Fruit fly (Drosophila melanogaster) whole organism, embryonic: ENCODE results near the gene barr.
A peak's percentile ranks its signal among the peaks of the same experiment; 100 is the strongest.

Source experiments
- CG10147 ChIP-seq: fragments of 200-800 bp; sonication (Bioruptor generic); optimal IDR thresholded peaks from 2 replicates; lab custom pipeline; 2019; ENCODE audit warnings: missing biosample characterization, mild to moderate bottlenecking, missing genetic modification characterization, moderate library complexity
- CG10209 ChIP-seq: fragments of 200-800 bp; sonication (Bioruptor generic); optimal IDR thresholded peaks from 3 replicates; lab custom pipeline; 2017; ENCODE audit warnings: missing biosample characterization, mild to moderate bottlenecking, missing genetic modification characterization, missing genetic modification reagents
- CG10267 ChIP-seq: fragments of 200-800 bp; sonication (Bioruptor generic); optimal IDR thresholded peaks from 2 replicates; lab custom pipeline; 2018; ENCODE audit warnings: missing biosample characterization, mild to moderate bottlenecking, missing genetic modification characterization, moderate library complexity
- CG10462 ChIP-seq: fragments of 200-800 bp; sonication (Bioruptor generic); optimal IDR thresholded peaks from 2 replicates; lab custom pipeline; 2016; ENCODE audit warnings: missing biosample characterization, missing genetic modification characterization
- CG15011 ChIP-seq: fragments of 200-800 bp; sonication (Bioruptor generic); optimal IDR thresholded peaks from 3 replicates; lab custom pipeline; 2018; ENCODE audit warnings: missing biosample characterization, mild to moderate bottlenecking, missing genetic modification characterization
- CG15479 ChIP-seq: fragments of 200-800 bp; sonication (Bioruptor generic); optimal IDR thresholded peaks from 3 replicates; lab custom pipeline; 2019; ENCODE audit warnings: missing biosample characterization, mild to moderate bottlenecking, missing genetic modification characterization, moderate library complexity
- CG1602 ChIP-seq: fragments of 200-800 bp; sonication (Bioruptor generic); optimal IDR thresholded peaks from 3 replicates; lab custom pipeline; 2016; ENCODE audit warnings: missing biosample characterization, missing genetic modification characterization
- CG16815 ChIP-seq: fragments of 200-800 bp; sonication (Bioruptor generic); optimal IDR thresholded peaks from 3 replicates; lab custom pipeline; 2017; ENCODE audit warnings: missing biosample characterization, mild to moderate bottlenecking, missing genetic modification characterization
- CG17385 ChIP-seq: fragments of 200-800 bp; sonication (Bioruptor generic); optimal IDR thresholded peaks from 3 replicates; lab custom pipeline; 2018; ENCODE audit warnings: missing biosample characterization, mild to moderate bottlenecking, missing genetic modification characterization
- CG1792 ChIP-seq: fragments of 200-800 bp; sonication (Bioruptor generic); optimal IDR thresholded peaks from 2 replicates; lab custom pipeline; 2016; ENCODE audit warnings: missing biosample characterization, missing genetic modification characterization
- CG18011 ChIP-seq: fragments of 200-800 bp; sonication (Bioruptor generic); optimal IDR thresholded peaks from 2 replicates; lab custom pipeline; 2017; ENCODE audit warnings: missing biosample characterization, missing genetic modification characterization, mild to moderate bottlenecking, moderate library complexity, missing genotype
- CG1832 ChIP-seq: fragments of 200-800 bp; sonication (Bioruptor generic); optimal IDR thresholded peaks from 2 replicates; lab custom pipeline; 2017; ENCODE audit warnings: missing biosample characterization, mild to moderate bottlenecking, missing genetic modification characterization, inconsistent platforms
- CG18476 ChIP-seq: fragments of 200-800 bp; sonication (Bioruptor generic); optimal IDR thresholded peaks from 2 replicates; lab custom pipeline; 2016; ENCODE audit warnings: missing biosample characterization, mild to moderate bottlenecking, missing genetic modification characterization
- CG18599 ChIP-seq: fragments of 200-800 bp; sonication (Bioruptor generic); optimal IDR thresholded peaks from 3 replicates; lab custom pipeline; 2017; ENCODE audit warnings: missing biosample characterization, missing genetic modification characterization, mild to moderate bottlenecking, moderate library complexity, missing genetic modification reagents
- CG2202 ChIP-seq: fragments of 200-800 bp; sonication (Bioruptor generic); optimal IDR thresholded peaks from 2 replicates; lab custom pipeline; 2018; ENCODE audit warnings: missing biosample characterization, mild to moderate bottlenecking, missing genetic modification characterization
- CG34376 ChIP-seq: fragments of 200-800 bp; sonication (Bioruptor generic); optimal IDR thresholded peaks from 2 replicates; lab custom pipeline; 2018; ENCODE audit warnings: missing biosample characterization, mild to moderate bottlenecking, missing genetic modification characterization
- CG5953 ChIP-seq: fragments of 200-800 bp; sonication (Bioruptor generic); IDR thresholded peaks from 2 replicates; pipeline ENCODE4 v1.3.6; 2022; ENCODE audit warnings: missing biosample characterization, missing genetic modification characterization
- CG6175 ChIP-seq: fragments of 200-800 bp; sonication (Bioruptor generic); IDR thresholded peaks from 3 replicates; pipeline ENCODE4 v1.3.6; 2022; ENCODE audit warnings: missing biosample characterization, missing genetic modification characterization
- CG8281 ChIP-seq: fragments of 200-800 bp; sonication (Bioruptor generic); optimal IDR thresholded peaks from 2 replicates; lab custom pipeline; 2018; ENCODE audit warnings: missing biosample characterization, mild to moderate bottlenecking, missing genetic modification characterization, moderate library complexity
- CG9876 ChIP-seq: fragments of 200-800 bp; sonication (Bioruptor generic); optimal IDR thresholded peaks from 2 replicates; lab custom pipeline; 2016; ENCODE audit warnings: missing biosample characterization, missing genetic modification characterization
- CG9932 ChIP-seq: fragments of 200-800 bp; sonication (Bioruptor generic); IDR thresholded peaks from 2 replicates; pipeline ENCODE4 v1.3.6; 2022; ENCODE audit warnings: missing biosample characterization, missing genetic modification characterization
- Camta ChIP-seq: fragments of 200-800 bp; sonication (Bioruptor generic); optimal IDR thresholded peaks from 2 replicates; lab custom pipeline; 2016; ENCODE audit warnings: missing biosample characterization, missing genetic modification characterization
- Drgx ChIP-seq: fragments of 200-800 bp; sonication (Bioruptor generic); IDR thresholded peaks from 2 replicates; pipeline ENCODE4 v1.3.6; 2022; ENCODE audit warnings: missing biosample characterization, missing genetic modification characterization
- HHEX ChIP-seq: fragments of 200-800 bp; sonication (Bioruptor generic); optimal IDR thresholded peaks from 3 replicates; lab custom pipeline; 2017; ENCODE audit warnings: missing biosample characterization, mild to moderate bottlenecking, missing genetic modification characterization, missing genetic modification reagents
- HmgD ChIP-seq: fragments of 200-800 bp; sonication (Bioruptor generic); optimal IDR thresholded peaks from 3 replicates; lab custom pipeline; 2016; ENCODE audit warnings: missing biosample characterization, missing genetic modification characterization
- Hr51 ChIP-seq, 2 experiments: fragments of 200-800 bp; sonication (Bioruptor generic); optimal IDR thresholded peaks; 2 replicates in 1 of 2; 3 replicates in 1 of 2; lab custom pipeline; 2016 to 2018; ENCODE audit warnings: missing biosample characterization in 2 of 2, missing genetic modification characterization in 2 of 2, mild to moderate bottlenecking in 1 of 2, moderate library complexity in 1 of 2
- Meics ChIP-seq: fragments of 200-800 bp; sonication (Bioruptor generic); optimal IDR thresholded peaks from 2 replicates; lab custom pipeline; 2017; ENCODE audit warnings: missing biosample characterization, mild to moderate bottlenecking, missing genetic modification characterization
- Mrtf ChIP-seq: fragments of 200-800 bp; sonication (Bioruptor generic); IDR thresholded peaks from 3 replicates; pipeline ENCODE4 v1.3.6; 2022; ENCODE audit warnings: missing biosample characterization, missing genetic modification characterization
- Scr ChIP-seq: fragments of 200-800 bp; sonication (Bioruptor generic); IDR thresholded peaks from 2 replicates; pipeline ENCODE4 v1.3.6; 2022; ENCODE audit warnings: missing biosample characterization, missing genetic modification characterization; ENCODE audit not compliant: partially characterized antibody
- Sin3A ChIP-seq: fragments of >200 bp; optimal IDR thresholded peaks from 2 replicates; lab custom pipeline; 2018
- Usf ChIP-seq: fragments of 200-800 bp; sonication (Bioruptor generic); optimal IDR thresholded peaks from 2 replicates; lab custom pipeline; 2017; ENCODE audit warnings: missing genotype, missing biosample characterization, missing genetic modification characterization
- Vsx1 ChIP-seq: fragments of 200-800 bp; sonication (Bioruptor generic); optimal IDR thresholded peaks from 2 replicates; lab custom pipeline; 2017; ENCODE audit warnings: missing biosample characterization, mild to moderate bottlenecking, missing genetic modification characterization, missing genetic modification reagents
- ab ChIP-seq: fragments of 200-800 bp; sonication (Bioruptor generic); optimal IDR thresholded peaks from 2 replicates; lab custom pipeline; 2016; ENCODE audit warnings: missing biosample characterization, missing genetic modification characterization
- bigmax ChIP-seq: fragments of 200-800 bp; sonication (Bioruptor generic); optimal IDR thresholded peaks from 2 replicates; lab custom pipeline; 2018; ENCODE audit warnings: missing biosample characterization, mild to moderate bottlenecking, missing genetic modification characterization
- cas ChIP-seq: fragments of 200-800 bp; sonication (Bioruptor generic); IDR thresholded peaks from 2 replicates; pipeline ENCODE4 v1.3.6; 2022; ENCODE audit warnings: missing biosample characterization, missing genetic modification characterization
- cg ChIP-seq: fragments of 200-800 bp; sonication (Bioruptor generic); optimal IDR thresholded peaks from 3 replicates; lab custom pipeline; 2019; ENCODE audit warnings: missing biosample characterization, mild to moderate bottlenecking, missing genetic modification characterization, moderate library complexity
- crol ChIP-seq: fragments of 200-800 bp; sonication (Bioruptor generic); IDR thresholded peaks from 2 replicates; pipeline ENCODE4 v1.3.6; 2022; ENCODE audit warnings: missing biosample characterization, missing genetic modification characterization
- dimm ChIP-seq: fragments of 200-800 bp; sonication (Bioruptor generic); IDR thresholded peaks from 2 replicates; pipeline ENCODE4 v1.3.6; 2022; ENCODE audit warnings: missing biosample characterization, missing genetic modification characterization
- dm ChIP-seq: fragments of 200-800 bp; sonication (Bioruptor generic); optimal IDR thresholded peaks from 3 replicates; lab custom pipeline; 2016; ENCODE audit warnings: missing biosample characterization, missing genetic modification characterization
- fu2 ChIP-seq: fragments of 200-800 bp; sonication (Bioruptor generic); optimal IDR thresholded peaks from 2 replicates; lab custom pipeline; 2016; ENCODE audit warnings: missing biosample characterization, missing genetic modification characterization
- gro ChIP-seq: fragments of 200-800 bp; sonication (Bioruptor generic); optimal IDR thresholded peaks from 2 replicates; lab custom pipeline; 2016; ENCODE audit warnings: missing biosample characterization, missing genetic modification characterization
- lbe ChIP-seq: fragments of 200-800 bp; sonication (Bioruptor generic); optimal IDR thresholded peaks from 2 replicates; lab custom pipeline; 2016; ENCODE audit warnings: missing biosample characterization, mild to moderate bottlenecking, missing genetic modification characterization
- mam ChIP-seq: fragments of 200-800 bp; sonication (Bioruptor generic); optimal IDR thresholded peaks from 3 replicates; lab custom pipeline; 2016; ENCODE audit warnings: missing biosample characterization, missing genetic modification characterization
- nom ChIP-seq: fragments of 200-800 bp; sonication (Bioruptor generic); optimal IDR thresholded peaks from 2 replicates; lab custom pipeline; 2017; ENCODE audit warnings: missing biosample characterization, missing genetic modification characterization, mild to moderate bottlenecking, moderate library complexity, missing genetic modification reagents
- p53 ChIP-seq: fragments of 200-800 bp; sonication (Bioruptor generic); optimal IDR thresholded peaks from 2 replicates; lab custom pipeline; 2016; ENCODE audit warnings: missing biosample characterization, missing genetic modification characterization
- pnt ChIP-seq: fragments of 200-800 bp; sonication (Bioruptor generic); optimal IDR thresholded peaks from 3 replicates; lab custom pipeline; 2016; ENCODE audit warnings: missing biosample characterization, missing genetic modification characterization
- sd ChIP-seq: fragments of 200-800 bp; sonication (Bioruptor generic); optimal IDR thresholded peaks from 3 replicates; lab custom pipeline; 2018; ENCODE audit warnings: missing biosample characterization, mild to moderate bottlenecking, missing genetic modification characterization, moderate library complexity
- trem ChIP-seq: fragments of 200-800 bp; optimal IDR thresholded peaks from 3 replicates; lab custom pipeline; 2019; ENCODE audit warnings: missing biosample characterization, mild to moderate bottlenecking, missing genetic modification characterization, moderate library complexity
- yki ChIP-seq: fragments of >200 bp; optimal IDR thresholded peaks from 3 replicates; lab custom pipeline; 2018

The barr gene

DNA sequence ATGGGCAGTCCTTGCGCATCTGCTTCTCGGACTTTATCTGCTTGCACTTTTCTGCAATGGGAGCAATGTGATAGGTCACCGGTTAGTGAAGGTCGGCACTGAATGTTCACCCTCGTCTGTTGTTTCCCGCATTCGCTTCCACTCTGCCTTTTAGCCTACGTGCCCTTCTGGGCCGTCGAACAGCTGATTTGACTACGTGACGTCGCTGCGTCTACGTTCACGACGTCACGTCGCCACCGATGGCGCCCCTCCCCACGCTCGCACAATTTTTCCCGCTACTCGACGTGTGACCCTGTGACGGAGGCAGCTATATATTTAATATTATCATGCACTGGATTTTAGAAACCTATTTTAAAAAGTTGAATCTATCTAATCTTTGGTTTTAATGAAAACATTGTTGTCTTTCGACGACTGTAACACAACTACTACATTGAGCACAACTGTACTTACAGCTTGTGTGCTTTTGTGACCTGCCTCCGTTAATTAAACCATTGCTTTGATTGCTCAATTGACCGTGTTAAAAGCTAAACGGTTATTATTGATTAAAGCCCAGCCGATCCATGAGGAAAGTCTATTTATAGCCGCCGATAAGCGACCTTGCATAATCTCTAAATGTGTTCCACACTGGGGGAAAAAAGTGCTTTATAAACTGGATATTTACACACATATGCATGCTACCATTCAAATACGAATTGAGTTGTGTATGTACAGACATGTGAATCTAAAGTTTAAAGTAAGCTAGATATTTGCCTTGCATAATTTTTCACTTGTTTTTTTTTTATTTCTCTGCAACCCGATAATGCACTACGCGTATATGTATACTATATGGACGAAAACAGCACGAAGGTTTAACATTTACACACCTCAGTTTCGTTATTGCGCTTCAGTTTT, 22.0 kb upstream of the barr start (continued):
- TF ChIP-seq CG18011 (GFP tag; lab: Kevin White, UChicago) (no peak), Usf (GFP tag; lab: Kevin White, UChicago) (no peak), Camta (GFP tag; lab: Kevin White, UChicago) (peak; percentile 1), Vsx1 (no peak), Meics (GFP tag; lab: Kevin White, UChicago) (no peak), CG1832 (GFP tag; lab: Kevin White, UChicago) (no peak), CG15479 (no peak), CG9876 (GFP tag; lab: Kevin White, UChicago) (no peak), CG34376 (GFP tag; lab: Kevin White, UChicago) (peak; percentile 43), CG18476 (GFP tag; lab: Kevin White, UChicago) (no peak), CG10209 (no peak), Hr51 (GFP tag; optimal IDR thresholded peaks at IDR 0.05; lab: Kevin White, UChicago) (peak in 1 of 2 experiments; percentile 42), nom (GFP tag; lab: Kevin White, UChicago) (no peak), CG5953 (peak; percentile 34; the same call in 1 of the 2 replicates), HmgD (GFP tag; lab: Kevin White, UChicago) (no peak), CG18599 (GFP tag; lab: Kevin White, UChicago) (no peak), CG10267 (tag; lab: Kevin White, UChicago) (no peak), p53 (GFP tag; lab: Kevin White, UChicago) (no peak), cas (GFP tag; lab: Robert Waterston, UW) (no peak), gro (GFP tag; lab: Kevin White, UChicago) (no peak), CG17385 (GFP tag; lab: Kevin White, UChicago) (peak; percentile 41), mam (no peak), HHEX (GFP tag; lab: Kevin White, UChicago) (peak; percentile 33), Sin3A (lab: Kevin White, UChicago) (no peak), CG9932 (GFP tag; lab: Robert Waterston, UW) (no peak), pnt (no peak), Mrtf (GFP tag; lab: Robert Waterston, UW) (0 out of 3 replicates have a peak, but pooled peaks have one; percentile 29), bigmax (GFP tag; lab: Kevin White, UChicago) (no peak), CG15011 (GFP tag; lab: Kevin White, UChicago) (no peak), sd (tag; lab: Kevin White, UChicago) (no peak), CG16815 (GFP tag; lab: Kevin White, UChicago) (no peak), yki (lab: Kevin White, UChicago) (no peak), CG10462 (GFP tag; lab: Kevin White, UChicago) (no peak), CG2202 (tag; lab: Kevin White, UChicago) (no peak), Scr (no peak), CG1602 (GFP tag; lab: Kevin White, UChicago) (peak; percentile 10), Drgx (GFP tag; lab: Robert Waterston, UW) (peak; percentile 43; the same call in 1 of the 2 replicates), ab (no peak), CG1792 (GFP tag; lab: Kevin White, UChicago) (no peak), CG6175 (GFP tag; lab: Robert Waterston, UW) (peak; percentile 40; the same call in 1 of the 3 replicates), CG8281 (no peak), trem (no peak), lbe (peak; percentile 47), dm (GFP tag; lab: Kevin White, UChicago) (no peak), CG10147 (peak; percentile 30), cg (GFP tag; lab: Kevin White, UChicago) (no peak), crol (GFP tag; lab: Robert Waterston, UW) (peak; percentile 58), dimm (GFP tag; lab: Robert Waterston, UW) (no peak), fu2 (no peak)
